Fruit fly (Drosophila melanogaster) whole organism, embryonic: ENCODE data around the gene CG6441.
A peak's percentile ranks its signal among the peaks of the same experiment; 100 is the strongest.

ENCODE experiments used
- Aef1 ChIP-seq: fragments of 200-800 bp; sonication (Bioruptor generic); IDR thresholded peaks from 3 replicates; pipeline ENCODE4 v1.3.6; 2022; ENCODE audit warnings: missing biosample characterization, missing genetic modification characterization
- CG10462 ChIP-seq: fragments of 200-800 bp; sonication (Bioruptor generic); optimal IDR thresholded peaks from 2 replicates; lab custom pipeline; 2016; ENCODE audit warnings: missing biosample characterization, missing genetic modification characterization
- CG11504 ChIP-seq: fragments of 200-800 bp; sonication (Bioruptor generic); optimal IDR thresholded peaks from 3 replicates; lab custom pipeline; 2019; ENCODE audit warnings: missing biosample characterization, mild to moderate bottlenecking, missing genetic modification characterization, moderate library complexity
- CG11696 ChIP-seq: fragments of 200-800 bp; sonication (Bioruptor generic); IDR thresholded peaks from 2 replicates; pipeline ENCODE4 v1.3.6; 2022; ENCODE audit warnings: missing biosample characterization, missing genetic modification characterization
- CG1233 ChIP-seq: fragments of 200-800 bp; sonication (Bioruptor generic); optimal IDR thresholded peaks from 4 replicates; lab custom pipeline; 2018; ENCODE audit warnings: missing biosample characterization, mild to moderate bottlenecking, missing genetic modification characterization
- CG12744 ChIP-seq: fragments of 200-800 bp; sonication (Bioruptor generic); optimal IDR thresholded peaks from 2 replicates; lab custom pipeline; 2016; ENCODE audit warnings: missing biosample characterization, missing genetic modification characterization
- CG14860 ChIP-seq: fragments of 200-800 bp; sonication (Bioruptor generic); IDR thresholded peaks from 3 replicates; pipeline ENCODE4 v1.3.6; 2022; ENCODE audit warnings: missing biosample characterization, missing genetic modification characterization; ENCODE audit not compliant: partially characterized antibody
- CG15601 ChIP-seq: fragments of 200-800 bp; sonication (Bioruptor generic); optimal IDR thresholded peaks from 3 replicates; lab custom pipeline; 2019; ENCODE audit warnings: missing biosample characterization, mild to moderate bottlenecking, missing genetic modification characterization, moderate library complexity
- CG16863 ChIP-seq: fragments of 200-800 bp; sonication (Bioruptor generic); optimal IDR thresholded peaks from 3 replicates; lab custom pipeline; 2016; ENCODE audit warnings: missing biosample characterization, missing genetic modification characterization
- CG17359 ChIP-seq: fragments of 200-800 bp; sonication (Bioruptor generic); optimal IDR thresholded peaks from 3 replicates; lab custom pipeline; 2018; ENCODE audit warnings: missing biosample characterization, mild to moderate bottlenecking, missing genetic modification characterization, moderate library complexity
- CG17802 ChIP-seq: fragments of 200-800 bp; sonication (Bioruptor generic); optimal IDR thresholded peaks from 2 replicates; lab custom pipeline; 2018; ENCODE audit warnings: missing biosample characterization, mild to moderate bottlenecking, missing genetic modification characterization, moderate library complexity
- CG18476 ChIP-seq: fragments of 200-800 bp; sonication (Bioruptor generic); optimal IDR thresholded peaks from 2 replicates; lab custom pipeline; 2016; ENCODE audit warnings: missing biosample characterization, mild to moderate bottlenecking, missing genetic modification characterization
- CG18764 ChIP-seq: fragments of 200-800 bp; sonication (Bioruptor generic); optimal IDR thresholded peaks from 3 replicates; lab custom pipeline; 2016; ENCODE audit warnings: missing biosample characterization, missing genetic modification characterization
- CG2199 ChIP-seq: fragments of 200-800 bp; sonication (Bioruptor generic); IDR thresholded peaks from 3 replicates; pipeline ENCODE4 v1.3.6; 2022; ENCODE audit warnings: missing biosample characterization, missing genetic modification characterization
- CG3065 ChIP-seq: fragments of 200-800 bp; sonication (Bioruptor generic); optimal IDR thresholded peaks from 2 replicates; lab custom pipeline; 2016; ENCODE audit warnings: missing biosample characterization, missing genetic modification characterization
- CG33213 ChIP-seq: fragments of 200-800 bp; sonication (Bioruptor generic); optimal IDR thresholded peaks from 3 replicates; lab custom pipeline; 2016; ENCODE audit warnings: missing biosample characterization, missing genetic modification characterization
- CG33557 ChIP-seq: fragments of 200-800 bp; sonication (Bioruptor generic); optimal IDR thresholded peaks from 2 replicates; lab custom pipeline; 2019; ENCODE audit warnings: missing biosample characterization, mild to moderate bottlenecking, missing genetic modification characterization, moderate library complexity
- CG4820 ChIP-seq: fragments of 200-800 bp; sonication (Bioruptor generic); optimal IDR thresholded peaks from 3 replicates; lab custom pipeline; 2016; ENCODE audit warnings: missing biosample characterization, missing genetic modification characterization
- CG5180 ChIP-seq: fragments of 200-800 bp; sonication (Bioruptor generic); optimal IDR thresholded peaks from 3 replicates; lab custom pipeline; 2017; ENCODE audit warnings: missing biosample characterization, missing genetic modification characterization, mild to moderate bottlenecking, moderate library complexity, missing genetic modification reagents
- CG5245 ChIP-seq: fragments of 200-800 bp; sonication (Bioruptor generic); optimal IDR thresholded peaks from 3 replicates; lab custom pipeline; 2016; ENCODE audit warnings: missing biosample characterization, missing genetic modification characterization
- CG6813 ChIP-seq: fragments of 200-800 bp; sonication (Bioruptor generic); optimal IDR thresholded peaks from 2 replicates; lab custom pipeline; 2017; ENCODE audit warnings: missing biosample characterization, missing genetic modification characterization, mild to moderate bottlenecking, moderate library complexity, missing genetic modification reagents
- CG7786 ChIP-seq: fragments of 200-800 bp; sonication (Bioruptor generic); optimal IDR thresholded peaks from 2 replicates; lab custom pipeline; 2016; ENCODE audit warnings: missing biosample characterization, missing genetic modification characterization
- CG7839 ChIP-seq: fragments of 200-800 bp; sonication (Bioruptor generic); optimal IDR thresholded peaks from 3 replicates; lab custom pipeline; 2018; ENCODE audit warnings: missing biosample characterization, mild to moderate bottlenecking, missing genetic modification characterization, moderate library complexity
- D19B ChIP-seq: fragments of 200-800 bp; sonication (Bioruptor generic); optimal IDR thresholded peaks from 2 replicates; lab custom pipeline; 2017; ENCODE audit warnings: missing biosample characterization, mild to moderate bottlenecking, missing genetic modification characterization
- ERR ChIP-seq: fragments of 200-800 bp; sonication (Bioruptor generic); optimal IDR thresholded peaks from 2 replicates; lab custom pipeline; 2016; ENCODE audit warnings: missing biosample characterization, missing genetic modification characterization
- Ets65A ChIP-seq: fragments of 200-800 bp; sonication (Bioruptor generic); peaks from one replicate; lab custom pipeline; 2016; ENCODE audit warnings: missing biosample characterization, missing genetic modification characterization
- Fer2 ChIP-seq: fragments of 200-800 bp; sonication (Bioruptor generic); optimal IDR thresholded peaks from 2 replicates; lab custom pipeline; 2018; ENCODE audit warnings: missing biosample characterization, mild to moderate bottlenecking, missing genetic modification characterization, moderate library complexity
- HHEX ChIP-seq: fragments of 200-800 bp; sonication (Bioruptor generic); optimal IDR thresholded peaks from 3 replicates; lab custom pipeline; 2017; ENCODE audit warnings: missing biosample characterization, mild to moderate bottlenecking, missing genetic modification characterization, missing genetic modification reagents
- Hand ChIP-seq: fragments of 200-800 bp; sonication (Bioruptor generic); optimal IDR thresholded peaks from 2 replicates; lab custom pipeline; 2017; ENCODE audit warnings: mild to moderate bottlenecking, missing biosample characterization, missing genetic modification reagents, missing genetic modification characterization
- Hr39 ChIP-seq: fragments of >200 bp; optimal IDR thresholded peaks from 2 replicates; lab custom pipeline; 2017
- Mad ChIP-seq: fragments of 200-800 bp; sonication (Bioruptor generic); optimal IDR thresholded peaks from 2 replicates; lab custom pipeline; 2016; ENCODE audit warnings: missing biosample characterization, missing genetic modification characterization
- Myb ChIP-seq: fragments of 200-800 bp; sonication (Bioruptor generic); optimal IDR thresholded peaks from 2 replicates; lab custom pipeline; 2016; ENCODE audit warnings: missing biosample characterization, missing genetic modification characterization
- Nf-YC ChIP-seq: fragments of 200-800 bp; optimal IDR thresholded peaks from 3 replicates; lab custom pipeline; 2019; ENCODE audit warnings: missing biosample characterization, mild to moderate bottlenecking, missing genetic modification characterization, moderate library complexity
- Ravus ChIP-seq: fragments of 200-800 bp; sonication (Bioruptor generic); IDR thresholded peaks from 2 replicates; pipeline ENCODE4 v1.3.6; 2022; ENCODE audit warnings: missing biosample characterization, missing genetic modification characterization
- Sox102F ChIP-seq: fragments of 200-800 bp; sonication (Bioruptor generic); optimal IDR thresholded peaks from 2 replicates; lab custom pipeline; 2018; ENCODE audit warnings: missing biosample characterization, mild to moderate bottlenecking, missing genetic modification characterization, moderate library complexity
- TFAM ChIP-seq: fragments of 200-800 bp; sonication (Bioruptor generic); optimal IDR thresholded peaks from 2 replicates; lab custom pipeline; 2017; ENCODE audit warnings: missing biosample characterization, missing genetic modification characterization, inconsistent platforms
- ab ChIP-seq: fragments of 200-800 bp; sonication (Bioruptor generic); optimal IDR thresholded peaks from 2 replicates; lab custom pipeline; 2016; ENCODE audit warnings: missing biosample characterization, missing genetic modification characterization
- ci ChIP-seq: fragments of 200-800 bp; sonication (Bioruptor generic); IDR thresholded peaks from 3 replicates; pipeline ENCODE4 v1.3.6; 2022; ENCODE audit warnings: missing biosample characterization, missing genetic modification characterization
- crp ChIP-seq, 2 experiments: fragments of 200-800 bp; sonication (Bioruptor generic); optimal IDR thresholded peaks; 2 replicates in 1 of 2; 3 replicates in 1 of 2; lab custom pipeline; 2017; ENCODE audit warnings: missing biosample characterization in 2 of 2, missing genetic modification characterization in 2 of 2, mild to moderate bottlenecking in 1 of 2, moderate library complexity in 1 of 2
- ems ChIP-seq: fragments of 200-800 bp; sonication (Bioruptor generic); optimal IDR thresholded peaks from 3 replicates; lab custom pipeline; 2016; ENCODE audit warnings: missing biosample characterization, missing genetic modification characterization
- exex ChIP-seq: fragments of 200-800 bp; sonication (Bioruptor generic); optimal IDR thresholded peaks from 4 replicates; lab custom pipeline; 2018; ENCODE audit warnings: missing biosample characterization, mild to moderate bottlenecking, missing genetic modification characterization, moderate library complexity
- hb ChIP-seq: fragments of 200-800 bp; sonication (Bioruptor generic); IDR thresholded peaks from 3 replicates; pipeline ENCODE4 v1.3.6; 2022; ENCODE audit warnings: missing biosample characterization, missing genetic modification characterization; ENCODE audit not compliant: partially characterized antibody
- inv ChIP-seq: fragments of 200-800 bp; sonication (Bioruptor generic); IDR thresholded peaks from 2 replicates; pipeline ENCODE4 v1.3.6; 2022; ENCODE audit warnings: missing biosample characterization, missing genetic modification characterization; ENCODE audit not compliant: partially characterized antibody
- ken ChIP-seq: fragments of 200-800 bp; sonication (Bioruptor generic); IDR thresholded peaks from 3 replicates; pipeline ENCODE4 v1.3.6; 2022; ENCODE audit warnings: missing biosample characterization, missing genetic modification characterization
- nerfin-1 ChIP-seq: fragments of 200-800 bp; sonication (Bioruptor generic); optimal IDR thresholded peaks from 3 replicates; lab custom pipeline; 2019; ENCODE audit warnings: missing biosample characterization, mild to moderate bottlenecking, missing genetic modification characterization, moderate library complexity
- salm ChIP-seq: fragments of 200-800 bp; sonication (Bioruptor generic); optimal IDR thresholded peaks from 2 replicates; lab custom pipeline; 2018; ENCODE audit warnings: missing biosample characterization, mild to moderate bottlenecking, missing genetic modification characterization
- slp2 ChIP-seq: fragments of 200-800 bp; sonication (Bioruptor generic); optimal IDR thresholded peaks from 2 replicates; lab custom pipeline; 2016; ENCODE audit warnings: missing biosample characterization, missing genetic modification characterization
- stc ChIP-seq: fragments of 200-800 bp; sonication (Bioruptor generic); IDR thresholded peaks from 2 replicates; pipeline ENCODE4 v1.3.6; 2022; ENCODE audit warnings: missing biosample characterization, missing genetic modification characterization
- trh ChIP-seq: fragments of 200-800 bp; sonication (Bioruptor generic); optimal IDR thresholded peaks from 2 replicates; lab custom pipeline; 2016; ENCODE audit warnings: missing biosample characterization, missing genetic modification characterization
- tup ChIP-seq: fragments of 200-800 bp; sonication (Bioruptor generic); optimal IDR thresholded peaks from 2 replicates; lab custom pipeline; 2016; ENCODE audit warnings: missing biosample characterization, mild to moderate bottlenecking, missing genetic modification characterization, moderate library complexity
- vvl ChIP-seq: fragments of 200-800 bp; sonication (Bioruptor generic); IDR thresholded peaks from 2 replicates; pipeline ENCODE4 v1.3.6; 2022; ENCODE audit warnings: missing biosample characterization, missing genetic modification characterization
- z ChIP-seq: fragments of 200-800 bp; sonication (Bioruptor generic); IDR thresholded peaks from 3 replicates; pipeline ENCODE4 v1.3.6; 2022; ENCODE audit warnings: missing biosample characterization, missing genetic modification characterization

CG6441 gene

DNA sequence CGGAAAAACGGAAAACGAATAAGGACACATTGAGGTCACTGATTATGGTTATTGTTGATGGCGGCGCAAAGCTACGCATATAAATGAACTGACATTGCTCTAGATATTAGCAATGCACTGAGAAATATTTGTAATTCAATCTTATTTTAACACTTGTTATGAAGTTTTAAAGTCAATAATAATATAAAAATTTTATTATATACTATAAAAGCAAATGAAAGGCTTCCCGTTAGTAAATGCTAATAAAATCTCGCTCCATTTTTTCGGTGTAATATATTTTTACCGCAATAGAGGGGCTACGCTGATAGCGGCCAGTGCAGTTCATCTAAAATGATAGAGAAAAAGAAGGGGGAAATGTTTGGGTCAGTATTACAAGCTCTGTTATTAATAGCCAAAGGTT lies 17.4 kb downstream of the CG6441 start (continued):
- TF ChIP-seq D19B (GFP tag; lab: Kevin White, UChicago): no peak
- no peak for TF ChIP-seq CG10462
- TF ChIP-seq Ravus (GFP tag; lab: Robert Waterston, UW): peak; percentile 6
- no peak for TF ChIP-seq slp2
- TF ChIP-seq z (GFP tag; lab: Robert Waterston, UW): no peak
- TF ChIP-seq CG18476 (GFP tag; lab: Kevin White, UChicago): no peak
- no peak for TF ChIP-seq CG3065 (GFP tag; lab: Kevin White, UChicago)
- no peak for TF ChIP-seq CG12744 (GFP tag; lab: Kevin White, UChicago)
- 0 out of 2 replicates have a peak, but pooled peaks have one; percentile 57 for TF ChIP-seq stc (GFP tag; lab: Robert Waterston, UW)
- no peak for TF ChIP-seq CG6813 (GFP tag; lab: Kevin White, UChicago)
- TF ChIP-seq tup (GFP tag; lab: Kevin White, UChicago): no peak
- no peak for TF ChIP-seq HHEX (GFP tag; lab: Kevin White, UChicago)
- no peak for TF ChIP-seq CG33557 (GFP tag; lab: Kevin White, UChicago)
- peak; percentile 69 for TF ChIP-seq vvl (GFP tag; lab: Robert Waterston, UW)
- TF ChIP-seq CG18764 (GFP tag; lab: Kevin White, UChicago): no peak
- TF ChIP-seq ems (GFP tag; lab: Kevin White, UChicago): no peak
- TF ChIP-seq hb (GFP tag; lab: Robert Waterston, UW): no peak
- no peak for TF ChIP-seq Ets65A
- TF ChIP-seq CG33213: no peak
- no peak for TF ChIP-seq CG17802 (tag; lab: Kevin White, UChicago)
- TF ChIP-seq Sox102F (GFP tag; lab: Kevin White, UChicago): peak; percentile 64
- peak; percentile 38 for TF ChIP-seq Nf-YC
- TF ChIP-seq ci (GFP tag; lab: Robert Waterston, UW): 0 out of 3 replicates have a peak, but pooled peaks have one; percentile 29
- peak; percentile 75 for TF ChIP-seq CG17359
- TF ChIP-seq ERR (GFP tag; lab: Kevin White, UChicago): no peak
- TF ChIP-seq ken (GFP tag; lab: Robert Waterston, UW): no peak
- TF ChIP-seq TFAM: no peak
- no peak for TF ChIP-seq Fer2
- TF ChIP-seq CG7839 (tag; lab: Kevin White, UChicago): peak; percentile 68
- peak; percentile 4 for TF ChIP-seq CG5245 (GFP tag; lab: Kevin White, UChicago)
- no peak for TF ChIP-seq Myb (GFP tag; lab: Kevin White, UChicago)
- TF ChIP-seq trh: no peak
- peak; percentile 80 for TF ChIP-seq CG11504
- TF ChIP-seq nerfin-1 (tag; lab: Kevin White, UChicago): peak; percentile 7
- TF ChIP-seq Mad (GFP tag; lab: Kevin White, UChicago): no peak
- no peak for TF ChIP-seq Hand (GFP tag; lab: Kevin White, UChicago)
- TF ChIP-seq CG7786 (GFP tag; lab: Kevin White, UChicago): no peak
- no peak for TF ChIP-seq ab
- no peak for TF ChIP-seq Hr39 (lab: Kevin White, UChicago)
- TF ChIP-seq CG5180 (GFP tag; lab: Kevin White, UChicago): no peak
- peak; percentile 37; the same call in 1 of the 3 replicates for TF ChIP-seq Aef1 (GFP tag; lab: Robert Waterston, UW)
- TF ChIP-seq exex (tag; lab: Kevin White, UChicago): no peak
- TF ChIP-seq crp (GFP tag; optimal IDR thresholded peaks at IDR 0.05; lab: Kevin White, UChicago): no peak
- no peak for TF ChIP-seq inv (GFP tag; lab: Robert Waterston, UW)
- no peak for TF ChIP-seq CG2199 (GFP tag; lab: Robert Waterston, UW)
- no peak for TF ChIP-seq CG11696 (GFP tag; lab: Robert Waterston, UW)
- TF ChIP-seq CG4820 (GFP tag; lab: Kevin White, UChicago): peak; percentile 38
- TF ChIP-seq CG15601 (tag; lab: Kevin White, UChicago): no peak
- no peak for TF ChIP-seq CG14860 (GFP tag; lab: Robert Waterston, UW)
- peak; percentile 9 for TF ChIP-seq CG1233 (GFP tag; lab: Kevin White, UChicago)
- no peak for TF ChIP-seq CG16863 (GFP tag; lab: Kevin White, UChicago)
- TF ChIP-seq salm (tag; lab: Kevin White, UChicago): no peak
